Fruit fly (Drosophila melanogaster) whole organism, embryonic: ENCODE data around the gene Aprt.
A peak's percentile ranks its signal among the peaks of the same experiment; 100 is the strongest.

Experiments
- CG1024 ChIP-seq: fragments of 200-800 bp; sonication (Bioruptor generic); IDR thresholded peaks from 2 replicates; pipeline ENCODE4 v1.3.6; 2022; ENCODE audit warnings: missing biosample characterization, missing genetic modification characterization
- CG10654 ChIP-seq: fragments of 200-800 bp; sonication (Bioruptor generic); optimal IDR thresholded peaks from 2 replicates; lab custom pipeline; 2016; ENCODE audit warnings: missing biosample characterization, missing genetic modification characterization
- CG10979 ChIP-seq: fragments of 200-800 bp; sonication (Bioruptor generic); optimal IDR thresholded peaks from 2 replicates; lab custom pipeline; 2018; ENCODE audit warnings: missing biosample characterization, mild to moderate bottlenecking, missing genetic modification characterization, moderate library complexity
- CG12104 ChIP-seq: fragments of 200-800 bp; sonication (Bioruptor generic); optimal IDR thresholded peaks from 3 replicates; lab custom pipeline; 2016; ENCODE audit warnings: missing biosample characterization, missing genetic modification characterization
- CG13296 ChIP-seq: fragments of 200-800 bp; sonication (Bioruptor generic); optimal IDR thresholded peaks from 3 replicates; lab custom pipeline; 2018; ENCODE audit warnings: missing biosample characterization, mild to moderate bottlenecking, missing genetic modification characterization
- CG14441 ChIP-seq: fragments of 200-800 bp; sonication (Bioruptor generic); IDR thresholded peaks from 2 replicates; pipeline ENCODE4 v1.3.6; 2022; ENCODE audit warnings: missing biosample characterization, missing genetic modification characterization
- CG15269 ChIP-seq: fragments of 200-800 bp; sonication (Bioruptor generic); optimal IDR thresholded peaks from 2 replicates; lab custom pipeline; 2018; ENCODE audit warnings: missing biosample characterization, mild to moderate bottlenecking, missing genetic modification characterization, moderate library complexity
- CG15514 ChIP-seq: fragments of 200-800 bp; sonication (Bioruptor generic); optimal IDR thresholded peaks from 3 replicates; lab custom pipeline; 2017; ENCODE audit warnings: missing biosample characterization, missing genetic modification characterization, mild to moderate bottlenecking, moderate library complexity, missing genetic modification reagents
- CG15601 ChIP-seq: fragments of 200-800 bp; sonication (Bioruptor generic); optimal IDR thresholded peaks from 3 replicates; lab custom pipeline; 2019; ENCODE audit warnings: missing biosample characterization, mild to moderate bottlenecking, missing genetic modification characterization, moderate library complexity
- CG17328 ChIP-seq: fragments of 200-800 bp; sonication (Bioruptor generic); IDR thresholded peaks from 2 replicates; pipeline ENCODE4 v1.3.6; 2022; ENCODE audit warnings: missing biosample characterization, missing genetic modification characterization
- CG30431 ChIP-seq: fragments of 200-800 bp; sonication (Bioruptor generic); optimal IDR thresholded peaks from 2 replicates; lab custom pipeline; 2017; ENCODE audit warnings: missing biosample characterization, missing genetic modification characterization
- CG34376 ChIP-seq: fragments of 200-800 bp; sonication (Bioruptor generic); optimal IDR thresholded peaks from 2 replicates; lab custom pipeline; 2018; ENCODE audit warnings: missing biosample characterization, mild to moderate bottlenecking, missing genetic modification characterization
- CG3838 ChIP-seq: fragments of 200-800 bp; sonication (Bioruptor generic); optimal IDR thresholded peaks from 3 replicates; lab custom pipeline; 2016; ENCODE audit warnings: missing biosample characterization, missing genetic modification characterization
- CG4730 ChIP-seq: fragments of 200-800 bp; sonication (Bioruptor generic); IDR thresholded peaks from 2 replicates; pipeline ENCODE4 v1.3.6; 2022; ENCODE audit warnings: missing biosample characterization, missing genetic modification characterization
- CG5245 ChIP-seq: fragments of 200-800 bp; sonication (Bioruptor generic); optimal IDR thresholded peaks from 3 replicates; lab custom pipeline; 2016; ENCODE audit warnings: missing biosample characterization, missing genetic modification characterization
- CG6254 ChIP-seq: fragments of 200-800 bp; sonication (Bioruptor generic); optimal IDR thresholded peaks from 3 replicates; lab custom pipeline; 2017; ENCODE audit warnings: mild to moderate bottlenecking, missing biosample characterization, missing genetic modification reagents, missing genetic modification characterization
- CG6765 ChIP-seq: fragments of 200-800 bp; sonication (Bioruptor generic); optimal IDR thresholded peaks from 3 replicates; lab custom pipeline; 2017; ENCODE audit warnings: missing biosample characterization, mild to moderate bottlenecking, missing genetic modification characterization
- CG8478 ChIP-seq: fragments of >200 bp; optimal IDR thresholded peaks from 2 replicates; lab custom pipeline; 2018
- CG9609 ChIP-seq: fragments of 200-800 bp; sonication (Bioruptor generic); optimal IDR thresholded peaks from 3 replicates; lab custom pipeline; 2016; ENCODE audit warnings: missing biosample characterization, missing genetic modification characterization
- CG9876 ChIP-seq: fragments of 200-800 bp; sonication (Bioruptor generic); optimal IDR thresholded peaks from 2 replicates; lab custom pipeline; 2016; ENCODE audit warnings: missing biosample characterization, missing genetic modification characterization
- Dip2 ChIP-seq: fragments of 200-800 bp; sonication (Bioruptor generic); IDR thresholded peaks from 2 replicates; pipeline ENCODE4 v1.3.6; 2022; ENCODE audit warnings: missing biosample characterization, missing genetic modification characterization
- Eip74EF ChIP-seq, 2 experiments: fragments of 200-800 bp in 1 of 2; fragments of >200 bp in 1 of 2; sonication (Bioruptor generic) in 1 of 2; optimal IDR thresholded peaks; 2 replicates each; lab custom pipeline; 2017 to 2019; ENCODE audit warnings: missing biosample characterization in 2 of 2, missing genetic modification characterization in 2 of 2, mild to moderate bottlenecking in 1 of 2, moderate library complexity in 1 of 2
- Fer3 ChIP-seq: fragments of 200-800 bp; sonication (Bioruptor generic); optimal IDR thresholded peaks from 2 replicates; lab custom pipeline; 2018; ENCODE audit warnings: missing biosample characterization, mild to moderate bottlenecking, missing genetic modification characterization, moderate library complexity
- HHEX ChIP-seq: fragments of 200-800 bp; sonication (Bioruptor generic); optimal IDR thresholded peaks from 3 replicates; lab custom pipeline; 2017; ENCODE audit warnings: missing biosample characterization, mild to moderate bottlenecking, missing genetic modification characterization, missing genetic modification reagents
- HLH3B ChIP-seq: fragments of 200-800 bp; sonication (Bioruptor generic); IDR thresholded peaks from 2 replicates; pipeline ENCODE4 v1.3.6; 2022; ENCODE audit warnings: missing biosample characterization, missing genetic modification characterization
- Kr ChIP-seq: fragments of 200-800 bp; sonication (Bioruptor generic); optimal IDR thresholded peaks from 2 replicates; lab custom pipeline; 2017; ENCODE audit warnings: missing biosample characterization, mild to moderate bottlenecking, missing genetic modification characterization
- Med ChIP-seq: fragments of 200-800 bp; sonication (Bioruptor generic); peaks from one replicate; lab custom pipeline; 2016; ENCODE audit warnings: missing biosample characterization, missing genetic modification characterization, mild to moderate bottlenecking, inconsistent platforms, moderate library complexity
- Mes4 ChIP-seq: fragments of 200-800 bp; sonication (Bioruptor generic); optimal IDR thresholded peaks from 2 replicates; lab custom pipeline; 2016; ENCODE audit warnings: missing biosample characterization, missing genetic modification characterization
- Oaz ChIP-seq: fragments of 200-800 bp; sonication (Bioruptor generic); IDR thresholded peaks from 2 replicates; pipeline ENCODE4 v1.3.6; 2022; ENCODE audit warnings: missing biosample characterization, missing genetic modification characterization
- Ssrp ChIP-seq: fragments of 200-800 bp; sonication (Bioruptor generic); optimal IDR thresholded peaks from 2 replicates; lab custom pipeline; 2018; ENCODE audit warnings: missing biosample characterization, mild to moderate bottlenecking, missing genetic modification characterization, moderate library complexity
- bbx ChIP-seq: fragments of 200-800 bp; sonication (Bioruptor generic); IDR thresholded peaks from 2 replicates; pipeline ENCODE4 v1.3.6; 2022; ENCODE audit warnings: missing biosample characterization, missing genetic modification characterization; ENCODE audit not compliant: partially characterized antibody
- bsh ChIP-seq, 2 experiments: fragments of 200-800 bp; sonication (Bioruptor generic); optimal IDR thresholded peaks; 2 replicates each; lab custom pipeline; 2017 to 2018; ENCODE audit warnings: mild to moderate bottlenecking in 2 of 2, missing biosample characterization in 2 of 2, missing genetic modification characterization in 2 of 2, moderate library complexity in 1 of 2
- cg ChIP-seq: fragments of 200-800 bp; sonication (Bioruptor generic); optimal IDR thresholded peaks from 3 replicates; lab custom pipeline; 2019; ENCODE audit warnings: missing biosample characterization, mild to moderate bottlenecking, missing genetic modification characterization, moderate library complexity
- ci ChIP-seq: fragments of 200-800 bp; sonication (Bioruptor generic); IDR thresholded peaks from 3 replicates; pipeline ENCODE4 v1.3.6; 2022; ENCODE audit warnings: missing biosample characterization, missing genetic modification characterization
- cwo ChIP-seq: fragments of 200-800 bp; sonication (Bioruptor generic); optimal IDR thresholded peaks from 3 replicates; lab custom pipeline; 2017; ENCODE audit warnings: missing biosample characterization, missing genetic modification characterization, mild to moderate bottlenecking, moderate library complexity, missing genetic modification reagents
- fd96Cb ChIP-seq: fragments of 200-800 bp; sonication (Bioruptor generic); optimal IDR thresholded peaks from 2 replicates; lab custom pipeline; 2018; ENCODE audit warnings: missing biosample characterization, mild to moderate bottlenecking, missing genetic modification characterization, moderate library complexity
- gce ChIP-seq: fragments of 200-800 bp; sonication (Bioruptor generic); IDR thresholded peaks from 3 replicates; pipeline ENCODE4 v1.3.6; 2022; ENCODE audit warnings: missing biosample characterization, missing genetic modification characterization
- kah ChIP-seq: fragments of 200-800 bp; sonication (Bioruptor generic); optimal IDR thresholded peaks from 2 replicates; lab custom pipeline; 2018; ENCODE audit warnings: missing biosample characterization, mild to moderate bottlenecking, missing genetic modification characterization
- ken ChIP-seq: fragments of 200-800 bp; sonication (Bioruptor generic); IDR thresholded peaks from 3 replicates; pipeline ENCODE4 v1.3.6; 2022; ENCODE audit warnings: missing biosample characterization, missing genetic modification characterization
- mirr ChIP-seq: fragments of 200-800 bp; sonication (Bioruptor generic); optimal IDR thresholded peaks from 3 replicates; lab custom pipeline; 2018; ENCODE audit warnings: missing biosample characterization, mild to moderate bottlenecking, missing genetic modification characterization
- pnt ChIP-seq: fragments of 200-800 bp; sonication (Bioruptor generic); optimal IDR thresholded peaks from 3 replicates; lab custom pipeline; 2016; ENCODE audit warnings: missing biosample characterization, missing genetic modification characterization
- ranshi ChIP-seq: fragments of 200-800 bp; sonication (Bioruptor generic); IDR thresholded peaks from 2 replicates; pipeline ENCODE4 v1.3.6; 2022; ENCODE audit warnings: missing biosample characterization, missing genetic modification characterization
- sens ChIP-seq: fragments of 200-800 bp; sonication (Bioruptor generic); peaks from one replicate; lab custom pipeline; 2016; ENCODE audit warnings: missing biosample characterization, missing genetic modification characterization
- sim ChIP-seq: fragments of 200-800 bp; sonication (Bioruptor generic); IDR thresholded peaks from 2 replicates; pipeline ENCODE4 v1.3.6; 2022; ENCODE audit warnings: missing biosample characterization, missing genetic modification characterization
- sr ChIP-seq: fragments of 200-800 bp; sonication (Bioruptor generic); IDR thresholded peaks from 3 replicates; pipeline ENCODE4 v1.3.6; 2022; ENCODE audit warnings: missing biosample characterization, missing genetic modification characterization
- stc ChIP-seq: fragments of 200-800 bp; sonication (Bioruptor generic); IDR thresholded peaks from 2 replicates; pipeline ENCODE4 v1.3.6; 2022; ENCODE audit warnings: missing biosample characterization, missing genetic modification characterization
- z ChIP-seq: fragments of 200-800 bp; sonication (Bioruptor generic); IDR thresholded peaks from 3 replicates; pipeline ENCODE4 v1.3.6; 2022; ENCODE audit warnings: missing biosample characterization, missing genetic modification characterization
- zf30C ChIP-seq: fragments of 200-800 bp; sonication (Bioruptor generic); optimal IDR thresholded peaks from 3 replicates; lab custom pipeline; 2018; ENCODE audit warnings: missing biosample characterization, mild to moderate bottlenecking, missing genetic modification characterization

The Aprt gene

dm6 chr3L:1861400-1861793 lies 23.4 kb downstream of the Aprt start (continued):
- no peak for TF ChIP-seq Kr (GFP tag; lab: Kevin White, UChicago)
- TF ChIP-seq CG9609 (GFP tag; lab: Kevin White, UChicago) = no peak
- TF ChIP-seq CG14441 (GFP tag; lab: Robert Waterston, UW) = no peak
- peak in 1 of 2 experiments; percentile 11 for TF ChIP-seq bsh (GFP tag; optimal IDR thresholded peaks at IDR 0.05; lab: Kevin White, UChicago)
- no peak for TF ChIP-seq Mes4 (GFP tag; lab: Kevin White, UChicago)
- no peak for TF ChIP-seq zf30C (GFP tag; lab: Kevin White, UChicago)
- no peak for TF ChIP-seq CG9876 (GFP tag; lab: Kevin White, UChicago)
- TF ChIP-seq CG17328 (GFP tag; lab: Robert Waterston, UW) = no peak
- no peak for TF ChIP-seq CG3838 (GFP tag; lab: Kevin White, UChicago)
- no peak for TF ChIP-seq CG15601 (tag; lab: Kevin White, UChicago)
- no peak for TF ChIP-seq CG10979
- TF ChIP-seq bbx (GFP tag; lab: Robert Waterston, UW) = no peak
- no peak for TF ChIP-seq fd96Cb
- no peak for TF ChIP-seq Dip2 (GFP tag; lab: Robert Waterston, UW)
- TF ChIP-seq, all 482 proteins: peak for 12

dm6 chr3L:1860749-1861148 lies 24.1 kb downstream of the Aprt start:
- TF ChIP-seq sens = no peak
- TF ChIP-seq ci (GFP tag; lab: Robert Waterston, UW) = 0 out of 3 replicates have a peak, but pooled peaks have one; percentile 27
- TF ChIP-seq Med = peak; percentile 64
- no peak for TF ChIP-seq CG4730 (GFP tag; lab: Robert Waterston, UW)
- TF ChIP-seq CG8478 (lab: Kevin White, UChicago) = peak; percentile 65

- TF ChIP-seq pnt = no peak
- TF ChIP-seq Ssrp = no peak
- no peak for TF ChIP-seq kah (GFP tag; lab: Kevin White, UChicago)
- TF ChIP-seq CG6254 (GFP tag; lab: Kevin White, UChicago) = peak; percentile 31
- no peak for TF ChIP-seq CG30431 (GFP tag; lab: Kevin White, UChicago)
- TF ChIP-seq gce (GFP tag; lab: Robert Waterston, UW) = 0 out of 3 replicates have a peak, but pooled peaks have one; percentile 13
- 0 out of 2 replicates have a peak, but pooled peaks have one; percentile 44 for TF ChIP-seq sim (GFP tag; lab: Robert Waterston, UW)
- TF ChIP-seq CG12104 (GFP tag; lab: Kevin White, UChicago) = peak; percentile 0
- no peak for TF ChIP-seq HLH3B
- TF ChIP-seq CG6765 (GFP tag; lab: Kevin White, UChicago) = peak; percentile 11
- 0 out of 3 replicates have a peak, but pooled peaks have one; percentile 35 for TF ChIP-seq sr (GFP tag; lab: Robert Waterston, UW)
- no peak for TF ChIP-seq stc (GFP tag; lab: Robert Waterston, UW)
- TF ChIP-seq HHEX (GFP tag; lab: Kevin White, UChicago) = peak; percentile 45
- no peak for TF ChIP-seq CG15269 (tag; lab: Kevin White, UChicago)
- TF ChIP-seq Oaz (GFP tag; lab: Robert Waterston, UW) = no peak
- TF ChIP-seq ken (GFP tag; lab: Robert Waterston, UW) = no peak
- TF ChIP-seq CG13296 (GFP tag; lab: Kevin White, UChicago) = peak; percentile 36
- peak in 1 of 2 experiments; percentile 21 for TF ChIP-seq Eip74EF (GFP tag; optimal IDR thresholded peaks at IDR 0.05; lab: Kevin White, UChicago)
- 0 out of 3 replicates have a peak, but pooled peaks have one; percentile 16 for TF ChIP-seq z (GFP tag; lab: Robert Waterston, UW)
- TF ChIP-seq ranshi = peak; percentile 19; the same call in 1 of the 2 replicates
- TF ChIP-seq CG5245 = peak; percentile 5
- no peak for TF ChIP-seq mirr (GFP tag; lab: Kevin White, UChicago)
- peak; percentile 82 for TF ChIP-seq cg (GFP tag; lab: Kevin White, UChicago)
- TF ChIP-seq CG34376 (GFP tag; lab: Kevin White, UChicago) = peak; percentile 22
- peak; percentile 80 for TF ChIP-seq Med
- no peak for TF ChIP-seq CG1024 (GFP tag; lab: Robert Waterston, UW)
- no peak for TF ChIP-seq cwo (GFP tag; lab: Kevin White, UChicago)
- TF ChIP-seq CG10654 (GFP tag; lab: Kevin White, UChicago) = no peak
- TF ChIP-seq Fer3 (tag; lab: Kevin White, UChicago) = peak; percentile 12
- TF ChIP-seq CG15514 (GFP tag; lab: Kevin White, UChicago) = peak; percentile 30
Observed at dm6 chr3L:1859563-1859962, 25.3 kb downstream of the Aprt start.
